Fruit fly (Drosophila melanogaster) whole organism, prepupa: ENCODE measurements around the gene tst.
A peak's percentile ranks its signal among the peaks of the same experiment; 100 is the strongest.

ENCODE experiments used
- Blimp-1 ChIP-seq: fragments of 200-800 bp; sonication (Bioruptor generic); optimal IDR thresholded peaks from 3 replicates; lab custom pipeline; 2017; ENCODE audit warnings: missing biosample characterization, missing genetic modification characterization, mild to moderate bottlenecking, moderate library complexity, missing genetic modification reagents
- CG10631 ChIP-seq: fragments of 200-800 bp; sonication (Bioruptor generic); optimal IDR thresholded peaks from 2 replicates; lab custom pipeline; 2016; ENCODE audit warnings: missing biosample characterization, missing genetic modification characterization
- CG11294 ChIP-seq: fragments of 200-800 bp; sonication (Bioruptor generic); IDR thresholded peaks from 2 replicates; pipeline ENCODE4 v1.3.6; 2022; ENCODE audit warnings: missing biosample characterization, missing genetic modification characterization
- CG11762 ChIP-seq: fragments of 200-800 bp; sonication (Bioruptor generic); optimal IDR thresholded peaks from 3 replicates; lab custom pipeline; 2016; ENCODE audit warnings: missing biosample characterization, missing genetic modification characterization; ENCODE audit not compliant: insufficient read depth
- CG11902 ChIP-seq: fragments of 200-800 bp; sonication (Bioruptor generic); optimal IDR thresholded peaks from 3 replicates; lab custom pipeline; 2016; ENCODE audit warnings: missing biosample characterization, missing genetic modification characterization
- CG15336 ChIP-seq: fragments of 200-800 bp; sonication (Bioruptor generic); IDR thresholded peaks from 2 replicates; pipeline ENCODE4 v1.3.6; 2022; ENCODE audit warnings: missing biosample characterization, missing genetic modification characterization
- CG1621 ChIP-seq: fragments of 200-800 bp; sonication (Bioruptor generic); optimal IDR thresholded peaks from 3 replicates; lab custom pipeline; 2018; ENCODE audit warnings: missing biosample characterization, mild to moderate bottlenecking, missing genetic modification characterization
- CG16779 ChIP-seq: fragments of 200-800 bp; sonication (Bioruptor generic); optimal IDR thresholded peaks from 3 replicates; lab custom pipeline; 2017; ENCODE audit warnings: missing biosample characterization, mild to moderate bottlenecking, missing genetic modification characterization
- CG3032 ChIP-seq: fragments of 200-800 bp; optimal IDR thresholded peaks from 2 replicates; lab custom pipeline; 2019; ENCODE audit warnings: missing biosample characterization, mild to moderate bottlenecking, missing genetic modification characterization, moderate library complexity
- CG31627 ChIP-seq: fragments of 200-800 bp; sonication (Bioruptor generic); optimal IDR thresholded peaks from 3 replicates; lab custom pipeline; 2016; ENCODE audit warnings: missing biosample characterization, missing genetic modification characterization
- CG32006 ChIP-seq: fragments of 200-800 bp; sonication (Bioruptor generic); optimal IDR thresholded peaks from 3 replicates; lab custom pipeline; 2017; ENCODE audit warnings: missing biosample characterization, mild to moderate bottlenecking, missing genetic modification characterization
- CG3919 ChIP-seq: fragments of 200-800 bp; sonication (Bioruptor generic); optimal IDR thresholded peaks from 3 replicates; lab custom pipeline; 2016; ENCODE audit warnings: missing biosample characterization, missing genetic modification characterization
- CG4318 ChIP-seq: fragments of 200-800 bp; sonication (Bioruptor generic); optimal IDR thresholded peaks from 3 replicates; lab custom pipeline; 2017; ENCODE audit warnings: missing biosample characterization, mild to moderate bottlenecking, missing genetic modification characterization
- CG6792 ChIP-seq: fragments of 200-800 bp; sonication (Bioruptor generic); optimal IDR thresholded peaks from 3 replicates; lab custom pipeline; 2016; ENCODE audit warnings: missing biosample characterization, missing genetic modification characterization
- CG6854 ChIP-seq: fragments of 200-800 bp; sonication (Bioruptor generic); optimal IDR thresholded peaks from 2 replicates; lab custom pipeline; 2017; ENCODE audit warnings: missing biosample characterization, mild to moderate bottlenecking, missing genetic modification characterization
- CG7368 ChIP-seq: fragments of 200-800 bp; sonication (Bioruptor generic); optimal IDR thresholded peaks from 3 replicates; lab custom pipeline; 2016; ENCODE audit warnings: missing biosample characterization, missing genetic modification characterization
- CG8119 ChIP-seq: fragments of 200-800 bp; sonication (Bioruptor generic); IDR thresholded peaks from 3 replicates; pipeline ENCODE4 v1.3.6; 2022; ENCODE audit warnings: missing biosample characterization, missing genetic modification characterization
- CG9139 ChIP-seq: fragments of 200-800 bp; sonication (Bioruptor generic); optimal IDR thresholded peaks from 3 replicates; lab custom pipeline; 2017; ENCODE audit warnings: missing biosample characterization, mild to moderate bottlenecking, missing genetic modification characterization
- Eip75B ChIP-seq: fragments of 200-800 bp; sonication (Bioruptor generic); optimal IDR thresholded peaks from 3 replicates; lab custom pipeline; 2016; ENCODE audit warnings: missing biosample characterization, missing genetic modification characterization
- Eip78C ChIP-seq: fragments of 200-800 bp; sonication (Bioruptor generic); peaks from one replicate; lab custom pipeline; 2016; ENCODE audit warnings: missing biosample characterization, missing genetic modification characterization
- Eip93F ChIP-seq: fragments of 200-800 bp; sonication (Bioruptor generic); optimal IDR thresholded peaks from 2 replicates; lab custom pipeline; 2016; ENCODE audit warnings: missing biosample characterization, mild to moderate bottlenecking, missing genetic modification characterization
- Ets21C ChIP-seq: fragments of 200-800 bp; sonication (Bioruptor generic); optimal IDR thresholded peaks from 3 replicates; lab custom pipeline; 2016; ENCODE audit warnings: missing biosample characterization, missing genetic modification characterization
- Ets96B ChIP-seq: fragments of 200-800 bp; optimal IDR thresholded peaks from 2 replicates; lab custom pipeline; 2019; ENCODE audit warnings: missing biosample characterization, mild to moderate bottlenecking, missing genetic modification characterization, moderate library complexity
- Gug ChIP-seq: fragments of 200-800 bp; sonication (Bioruptor generic); IDR thresholded peaks from 2 replicates; pipeline ENCODE4 v1.3.6; 2022; ENCODE audit warnings: missing biosample characterization, missing genetic modification characterization
- Hr38 ChIP-seq: sonication (Bioruptor generic); optimal IDR thresholded peaks from 2 replicates; lab custom pipeline; 2016; ENCODE audit warnings: missing biosample characterization, missing genetic modification characterization
- Hr39 ChIP-seq: fragments of 200-800 bp; sonication (Bioruptor generic); optimal IDR thresholded peaks from 2 replicates; lab custom pipeline; 2016; ENCODE audit warnings: missing biosample characterization, missing genetic modification characterization
- Hr4 ChIP-seq: fragments of 200-800 bp; sonication (Bioruptor generic); optimal IDR thresholded peaks from 3 replicates; lab custom pipeline; 2016; ENCODE audit warnings: missing biosample characterization, missing genetic modification characterization
- Lpt ChIP-seq: fragments of 200-800 bp; sonication (Bioruptor generic); optimal IDR thresholded peaks from 3 replicates; lab custom pipeline; 2016; ENCODE audit warnings: missing biosample characterization, missing genetic modification characterization
- Met ChIP-seq: fragments of 200-800 bp; sonication (Bioruptor generic); optimal IDR thresholded peaks from 3 replicates; lab custom pipeline; 2016; ENCODE audit warnings: missing biosample characterization, missing genetic modification characterization
- OdsH ChIP-seq: fragments of 200-800 bp; sonication (Bioruptor generic); optimal IDR thresholded peaks from 3 replicates; lab custom pipeline; 2016; ENCODE audit warnings: missing biosample characterization, missing genetic modification characterization
- Smox ChIP-seq: fragments of 200-800 bp; sonication (Bioruptor generic); optimal IDR thresholded peaks from 3 replicates; lab custom pipeline; 2016; ENCODE audit warnings: missing biosample characterization, missing genetic modification characterization
- Sox102F ChIP-seq: fragments of 200-800 bp; sonication (Bioruptor generic); optimal IDR thresholded peaks from 2 replicates; lab custom pipeline; 2016; ENCODE audit warnings: missing biosample characterization, mild to moderate bottlenecking, missing genetic modification characterization
- Sox14 ChIP-seq: fragments of 200-800 bp; sonication (Bioruptor generic); optimal IDR thresholded peaks from 3 replicates; lab custom pipeline; 2016; ENCODE audit warnings: missing biosample characterization, missing genetic modification characterization
- Sox15 ChIP-seq: fragments of 200-800 bp; sonication (Bioruptor generic); optimal IDR thresholded peaks from 3 replicates; lab custom pipeline; 2016; ENCODE audit warnings: missing biosample characterization, missing genetic modification characterization
- achi ChIP-seq: fragments of 200-800 bp; sonication (Bioruptor generic); optimal IDR thresholded peaks from 3 replicates; lab custom pipeline; 2016; ENCODE audit warnings: missing biosample characterization, missing genetic modification characterization
- acj6 ChIP-seq: fragments of 200-800 bp; sonication (Bioruptor generic); optimal IDR thresholded peaks from 3 replicates; lab custom pipeline; 2016; ENCODE audit warnings: missing biosample characterization, missing genetic modification characterization
- cyc ChIP-seq: fragments of 200-800 bp; sonication (Bioruptor generic); optimal IDR thresholded peaks from 3 replicates; lab custom pipeline; 2016; ENCODE audit warnings: missing biosample characterization, missing genetic modification characterization
- dac ChIP-seq: fragments of 200-800 bp; sonication (Bioruptor generic); optimal IDR thresholded peaks from 2 replicates; lab custom pipeline; 2017; ENCODE audit warnings: missing biosample characterization, mild to moderate bottlenecking, missing genetic modification characterization
- dsx ChIP-seq: fragments of 200-800 bp; optimal IDR thresholded peaks from 3 replicates; lab custom pipeline; 2019; ENCODE audit warnings: missing biosample characterization, mild to moderate bottlenecking, missing genetic modification characterization, moderate library complexity; ENCODE audit not compliant: poor library complexity, severe bottlenecking
- eg ChIP-seq: fragments of 200-800 bp; sonication (Bioruptor generic); IDR thresholded peaks from 3 replicates; pipeline ENCODE4 v1.3.6; 2022; ENCODE audit warnings: missing biosample characterization, missing genetic modification characterization
- fd59A ChIP-seq: fragments of 200-800 bp; sonication (Bioruptor generic); optimal IDR thresholded peaks from 2 replicates; lab custom pipeline; 2017; ENCODE audit warnings: missing biosample characterization, mild to moderate bottlenecking, missing genetic modification characterization, missing genetic modification reagents
- fd85E ChIP-seq: fragments of 200-800 bp; sonication (Bioruptor generic); optimal IDR thresholded peaks from 3 replicates; lab custom pipeline; 2016; ENCODE audit warnings: missing biosample characterization, missing genetic modification characterization
- fkh ChIP-seq: fragments of 200-800 bp; sonication (Bioruptor generic); optimal IDR thresholded peaks from 3 replicates; lab custom pipeline; 2017; ENCODE audit warnings: missing biosample characterization, mild to moderate bottlenecking, missing genetic modification characterization, moderate library complexity
- lz ChIP-seq: fragments of 200-800 bp; sonication (Bioruptor generic); optimal IDR thresholded peaks from 3 replicates; lab custom pipeline; 2016; ENCODE audit warnings: missing biosample characterization, missing genetic modification characterization
- net ChIP-seq: fragments of 200-800 bp; sonication (Bioruptor generic); optimal IDR thresholded peaks from 3 replicates; lab custom pipeline; 2016; ENCODE audit warnings: missing biosample characterization, missing genetic modification characterization
- pdm3 ChIP-seq: fragments of 200-800 bp; sonication (Bioruptor generic); optimal IDR thresholded peaks from 3 replicates; lab custom pipeline; 2016; ENCODE audit warnings: missing biosample characterization, missing genetic modification characterization
- salr ChIP-seq, 2 experiments: fragments of 200-800 bp; sonication (Bioruptor generic); optimal IDR thresholded peaks; 3 replicates each; lab custom pipeline; 2016 to 2018; ENCODE audit warnings: missing biosample characterization in 2 of 2, missing genetic modification characterization in 2 of 2, mild to moderate bottlenecking in 1 of 2
- spab ChIP-seq: fragments of 200-800 bp; sonication (Bioruptor generic); optimal IDR thresholded peaks from 2 replicates; lab custom pipeline; 2017; ENCODE audit warnings: missing biosample characterization, mild to moderate bottlenecking, missing genetic modification characterization, missing genetic modification reagents
- ss ChIP-seq, 2 experiments: fragments of 200-800 bp; sonication (Bioruptor generic); optimal IDR thresholded peaks; 2 replicates in 1 of 2; 3 replicates in 1 of 2; lab custom pipeline; 2017 to 2018; ENCODE audit warnings: mild to moderate bottlenecking in 2 of 2, missing biosample characterization in 2 of 2, missing genetic modification characterization in 2 of 2, moderate library complexity in 1 of 2
- svp ChIP-seq: fragments of 200-800 bp; sonication (Bioruptor generic); peaks from one replicate; lab custom pipeline; 2016; ENCODE audit warnings: missing biosample characterization, missing genetic modification characterization
- topi ChIP-seq: fragments of 200-800 bp; sonication (Bioruptor generic); optimal IDR thresholded peaks from 3 replicates; lab custom pipeline; 2016; ENCODE audit warnings: missing biosample characterization, missing genetic modification characterization
- vri ChIP-seq: fragments of 200-800 bp; sonication (Bioruptor generic); optimal IDR thresholded peaks from 3 replicates; lab custom pipeline; 2016; ENCODE audit warnings: missing biosample characterization, mild to moderate bottlenecking, missing genetic modification characterization

Gene tst

DNA sequence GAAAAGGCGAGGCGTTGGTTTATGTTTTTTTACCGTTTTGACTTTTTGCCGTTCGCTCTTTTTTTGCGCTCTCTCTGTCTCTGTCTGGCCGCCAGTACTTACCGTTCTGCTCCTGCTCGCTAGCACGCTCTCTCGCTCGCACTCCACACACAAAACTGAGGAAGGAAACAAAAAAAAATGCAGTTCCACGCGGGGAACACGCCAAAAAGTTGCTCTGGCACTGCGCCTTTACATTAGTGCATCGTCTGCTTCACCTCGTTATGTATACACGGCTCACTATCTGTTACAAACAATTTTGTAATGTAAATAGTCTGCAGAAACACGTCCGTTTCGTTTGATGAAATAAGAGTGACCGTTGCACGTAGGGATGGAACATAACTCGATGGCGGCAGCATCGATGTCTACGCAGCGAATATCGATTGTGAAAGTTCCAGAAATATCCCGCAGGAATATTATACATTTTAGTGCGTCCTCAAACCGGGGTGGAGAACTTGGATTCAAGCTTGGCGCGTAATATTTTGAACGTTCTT lies 46.3 kb upstream of the tst start, which contains the start of the genes CG33111 and eIF4G2:
Gene CG33111, minus strand, starts transcription at position 359 of the 530 bp plus-strand sequence.
Gene eIF4G2, minus strand, starts transcription at position 359 of the 530 bp plus-strand sequence.
- TF ChIP-seq CG31627 (GFP tag; lab: Kevin White, UChicago) (no peak), svp (GFP tag; lab: Kevin White, UChicago) (no peak), CG15336 (GFP tag; lab: Robert Waterston, UW) (peak; percentile 36; the same call in 1 of the 2 replicates), fd85E (GFP tag; lab: Kevin White, UChicago) (no peak), Hr39 (no peak), Ets96B (tag; lab: Kevin White, UChicago) (peak; percentile 34), dac (GFP tag; lab: Kevin White, UChicago) (no peak), CG6854 (GFP tag; lab: Kevin White, UChicago) (peak; percentile 58), acj6 (GFP tag; lab: Kevin White, UChicago) (no peak), Eip93F (GFP tag; lab: Kevin White, UChicago) (no peak), CG8119 (GFP tag; lab: Robert Waterston, UW) (peak; percentile 61; the same call in 2 of the 3 replicates), CG1621 (tag; lab: Kevin White, UChicago) (peak; percentile 46), CG11294 (GFP tag; lab: Robert Waterston, UW) (no peak), salr (GFP tag; optimal IDR thresholded peaks at IDR 0.05; lab: Kevin White, UChicago) (no peak), dsx (GFP tag; lab: Kevin White, UChicago) (peak; percentile 36), ss (GFP tag; optimal IDR thresholded peaks at IDR 0.05; lab: Kevin White, UChicago) (peak in 1 of 2 experiments; percentile 78), CG4318 (GFP tag; lab: Kevin White, UChicago) (no peak), Ets21C (no peak), vri (GFP tag; lab: Kevin White, UChicago) (no peak), fkh (GFP tag; lab: Kevin White, UChicago) (peak; percentile 84), lz (GFP tag; lab: Kevin White, UChicago) (peak; percentile 16), CG11762 (no peak), eg (GFP tag; lab: Robert Waterston, UW) (peak; percentile 41; the same call in 1 of the 3 replicates), CG32006 (GFP tag; lab: Kevin White, UChicago) (peak; percentile 20), CG16779 (tag; lab: Kevin White, UChicago) (peak; percentile 59), Gug (GFP tag; lab: Robert Waterston, UW) (no peak), Sox102F (no peak), CG9139 (peak; percentile 39), Sox14 (GFP tag; lab: Kevin White, UChicago) (peak; percentile 43), CG10631 (GFP tag; lab: Kevin White, UChicago) (no peak), Blimp-1 (GFP tag; lab: Kevin White, UChicago) (no peak), CG7368 (no peak), Lpt (GFP tag; lab: Kevin White, UChicago) (peak; percentile 23), fd59A (GFP tag; lab: Kevin White, UChicago) (no peak), Hr38 (GFP tag; lab: Kevin White, UChicago) (no peak), Eip75B (GFP tag; lab: Kevin White, UChicago) (peak; percentile 15), Hr4 (GFP tag; lab: Kevin White, UChicago) (no peak), pdm3 (GFP tag; lab: Kevin White, UChicago) (peak; percentile 1), spab (GFP tag; lab: Kevin White, UChicago) (peak; percentile 54), Eip78C (GFP tag; lab: Kevin White, UChicago) (peak; percentile 68), CG3032 (peak; percentile 25), net (GFP tag; lab: Kevin White, UChicago) (peak; percentile 52), Met (GFP tag; lab: Kevin White, UChicago) (no peak), Smox (GFP tag; lab: Kevin White, UChicago) (no peak), CG3919 (GFP tag; lab: Kevin White, UChicago) (peak; percentile 3), cyc (GFP tag; lab: Kevin White, UChicago) (no peak), OdsH (GFP tag; lab: Kevin White, UChicago) (no peak), Sox15 (GFP tag; lab: Kevin White, UChicago) (no peak), CG6792 (GFP tag; lab: Kevin White, UChicago) (peak; percentile 7), CG11902 (GFP tag; lab: Kevin White, UChicago) (no peak), achi (GFP tag; lab: Kevin White, UChicago) (peak; percentile 22), topi (GFP tag; lab: Kevin White, UChicago) (no peak)
